Fruit fly (Drosophila melanogaster) S2 (cell line): ENCODE measurements around the gene nerfin-2.

Experiments used
- CG8478 ChIP-seq: fragments of >200 bp; optimal IDR thresholded peaks from 2 replicates; lab custom pipeline; 2018
- CTCF ChIP-seq, 2 experiments: fragments of >200 bp; optimal IDR thresholded peaks; 2 replicates each; lab custom pipeline; 2018

nerfin-2 gene

dm6 chr3R:10048035-10048774 lies 22.7 kb upstream of the nerfin-2 start:
- TF ChIP-seq CTCF (optimal IDR thresholded peaks at IDR 0.05; lab: Kevin White, UChicago) (no peak), CG8478 (no peak)

- TF ChIP-seq CTCF (optimal IDR thresholded peaks at IDR 0.05; lab: Kevin White, UChicago): no peak
- no peak for TF ChIP-seq CG8478
Measured at dm6 chr3R:10048775-10048841, 22.3 kb upstream of the nerfin-2 start, which contains the start of gene CG12811. Gene CG12811, minus strand, starts transcription at chr3R:10048797.

DNA sequence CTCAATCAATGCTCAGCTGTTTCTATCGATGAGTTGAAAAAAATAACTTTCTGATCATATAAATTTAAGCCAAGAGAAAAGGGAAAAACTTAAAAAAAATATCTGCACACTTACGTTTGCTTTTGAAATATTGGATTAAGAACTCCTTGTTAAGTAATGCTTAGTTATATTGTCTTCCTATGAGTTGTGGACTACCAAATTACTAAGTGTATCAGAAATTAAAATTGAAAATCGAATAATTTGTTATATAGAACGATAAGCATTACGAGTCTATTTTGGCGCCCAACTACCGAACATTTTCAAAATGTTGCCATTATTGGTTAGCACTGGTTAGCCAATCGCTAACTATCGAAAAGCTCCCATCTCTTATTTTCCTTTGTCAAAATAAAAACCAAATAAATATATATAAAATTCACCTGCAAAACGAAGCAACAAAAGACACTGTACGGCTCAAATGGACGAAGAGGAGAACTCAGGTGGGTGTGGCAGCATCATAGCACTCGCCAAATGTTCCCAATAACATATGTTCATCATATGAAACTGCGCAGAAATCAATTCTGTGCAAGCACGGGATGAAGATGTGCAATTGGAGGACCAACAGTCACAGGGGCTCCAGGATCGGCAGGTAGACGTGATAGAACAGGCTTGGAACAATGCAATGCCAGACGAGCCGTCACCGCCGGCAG lies 21.9 kb upstream of the nerfin-2 start, which contains the start of gene ohgt:
TSS of gene ohgt (plus strand) at position 358 of the 686 bp plus-strand sequence.
- no peak for TF ChIP-seq CTCF (optimal IDR thresholded peaks at IDR 0.05; lab: Kevin White, UChicago)

dm6 chr3R:10052695-10053382 lies 18.1 kb upstream of the nerfin-2 start, which contains the start of the genes Fancl and Npc2e:
Gene Fancl, minus strand, starts transcription at chr3R:10052869.
Gene Npc2e, plus strand, starts transcription at chr3R:10053332.
- TF ChIP-seq CTCF (optimal IDR thresholded peaks at IDR 0.05; lab: Kevin White, UChicago) (no peak), CG8478 (no peak)

- TF ChIP-seq CTCF (optimal IDR thresholded peaks at IDR 0.05; lab: Kevin White, UChicago): no peak
- TF ChIP-seq CG8478: no peak
Measured at dm6 chr3R:10053559-10053958, 17.4 kb upstream of the nerfin-2 start.

dm6 chr3R:10054278-10054975 lies 16.5 kb upstream of the nerfin-2 start:
- TF ChIP-seq CG8478: no peak
- no peak for TF ChIP-seq CTCF (optimal IDR thresholded peaks at IDR 0.05; lab: Kevin White, UChicago)

- TF ChIP-seq CTCF (optimal IDR thresholded peaks at IDR 0.05; lab: Kevin White, UChicago): no peak
- no peak for TF ChIP-seq CG8478
Measured at dm6 chr3R:10055004-10055403, 15.9 kb upstream of the nerfin-2 start.

dm6 chr3R:10055951-10056350 lies 15.0 kb upstream of the nerfin-2 start, which contains the start of gene Npc2d:
Gene Npc2d, minus strand, starts transcription at chr3R:10056083.
- TF ChIP-seq CTCF (optimal IDR thresholded peaks at IDR 0.05; lab: Kevin White, UChicago) (no peak), CG8478 (no peak)

dm6 chr3R:10056647-10057046 lies 14.3 kb upstream of the nerfin-2 start:
- TF ChIP-seq CTCF (optimal IDR thresholded peaks at IDR 0.05; lab: Kevin White, UChicago): no peak
- TF ChIP-seq CG8478: no peak

dm6 chr3R:10059358-10059757 lies 11.6 kb upstream of the nerfin-2 start:
- TF ChIP-seq CG8478 (no peak), CTCF (optimal IDR thresholded peaks at IDR 0.05; lab: Kevin White, UChicago) (no peak)

DNA sequence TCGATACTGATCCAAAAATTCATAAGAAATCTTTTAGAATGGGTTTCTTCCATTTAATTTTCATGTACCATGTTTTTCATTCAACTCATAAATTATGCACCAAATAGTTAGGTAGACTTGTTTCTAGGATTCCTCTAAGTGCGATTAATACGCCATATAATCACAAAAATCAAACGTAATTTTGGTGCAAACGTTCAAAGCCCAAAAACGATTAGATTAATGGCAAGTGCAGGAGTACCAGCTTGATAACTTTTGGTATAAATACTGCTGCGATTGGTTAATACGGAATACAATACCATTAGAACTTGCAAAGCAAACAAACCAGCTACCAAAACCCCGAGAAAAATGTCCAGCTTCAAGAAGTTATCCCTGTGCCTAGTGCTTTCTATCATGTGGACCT lies 11.0 kb upstream of the nerfin-2 start, which contains the start of gene Npc2c:
TSS of gene Npc2c (plus strand) at position 301 of the 400 bp plus-strand sequence.
- TF ChIP-seq CG8478 (no peak), CTCF (optimal IDR thresholded peaks at IDR 0.05; lab: Kevin White, UChicago) (no peak)

- TF ChIP-seq CG8478: no peak
Measured at dm6 chr3R:10062324-10062723, 8.6 kb upstream of the nerfin-2 start, which contains the start of gene CG33630. Gene CG33630, plus strand, starts transcription at chr3R:10062624.

DNA sequence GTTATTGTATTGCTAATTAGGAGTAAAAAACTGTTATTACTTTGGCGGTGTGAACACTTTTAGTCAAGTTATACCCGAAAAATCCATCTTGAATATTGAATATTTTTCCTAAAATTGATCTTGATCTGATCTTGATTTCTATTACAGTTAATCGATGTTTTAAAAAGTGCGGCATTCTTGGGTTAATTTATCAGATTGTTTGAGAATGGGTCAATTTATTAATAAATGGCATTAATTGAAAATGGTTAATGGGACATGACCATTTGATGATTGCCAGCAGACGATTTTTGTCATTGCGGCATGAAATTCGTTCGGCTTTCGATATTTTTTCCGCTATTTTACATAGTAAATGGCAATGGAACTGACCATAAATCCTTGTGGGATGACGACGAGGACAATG lies 7.2 kb upstream of the nerfin-2 start, which contains the start of gene CG33631:
TSS of gene CG33631 (plus strand) at position 301 of the 400 bp plus-strand sequence.
- TF ChIP-seq CTCF (optimal IDR thresholded peaks at IDR 0.05; lab: Kevin White, UChicago) (no peak), CG8478 (no peak)

- TF ChIP-seq CG8478 (no peak), CTCF (optimal IDR thresholded peaks at IDR 0.05; lab: Kevin White, UChicago) (no peak)
Measured at dm6 chr3R:10066470-10066869, 4.4 kb upstream of the nerfin-2 start, which contains the start of gene CG33783. Gene CG33783, plus strand, starts transcription at chr3R:10066770.

DNA sequence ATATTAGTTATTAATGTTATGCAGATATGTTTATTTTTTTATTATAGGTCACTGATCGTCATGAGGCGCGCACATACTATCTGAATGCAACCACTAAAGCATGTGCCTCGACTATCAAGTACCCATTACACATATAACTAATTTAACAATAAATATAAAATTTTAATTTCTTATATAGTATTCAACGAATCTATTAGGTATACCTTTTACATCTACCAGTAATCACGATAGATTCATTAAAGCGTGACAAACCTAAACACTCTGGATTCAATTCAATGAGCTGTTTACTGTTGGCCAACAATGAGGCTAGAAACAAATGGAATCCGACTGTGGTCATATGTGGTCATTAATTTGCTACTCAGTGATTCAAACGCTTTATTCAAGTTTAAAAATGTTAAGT lies 3.3 kb upstream of the nerfin-2 start, which contains the start of gene CG33784:
TSS of gene CG33784 (plus strand) at position 301 of the 400 bp plus-strand sequence.
- TF ChIP-seq CTCF (optimal IDR thresholded peaks at IDR 0.05; lab: Kevin White, UChicago) (no peak), CG8478 (no peak)
